Worm (Caenorhabditis elegans) whole organism, early embryonic: ENCODE data around the gene C08F11.13.
"Not testable (repeated sequence)": the region's sequence is repeated elsewhere in the genome, so short reads cannot be mapped to it uniquely, and the experiment has no call there.

Experiments
- B0310.2 ChIP-seq: sonication (generic microtip); optimal IDR thresholded peaks from 2 replicates; lab custom pipeline; 2016; ENCODE audit warnings: mild to moderate bottlenecking, missing genetic modification characterization, missing compliant biosample characterization
- F13C5.2 ChIP-seq: sonication (generic microtip); optimal IDR thresholded peaks from 2 replicates; lab custom pipeline; 2017; ENCODE audit warnings: mild to moderate bottlenecking, missing genetic modification characterization, inconsistent platforms, missing compliant biosample characterization
- aly-1 ChIP-seq: sonication (generic microtip); optimal IDR thresholded peaks from 2 replicates; lab custom pipeline; 2016; ENCODE audit warnings: missing genetic modification characterization, missing compliant biosample characterization
- ama-1 ChIP-seq: fragments of 150-350 bp; optimal IDR thresholded peaks from 2 replicates; lab custom pipeline; 2014
- ceh-13 ChIP-seq: fragments of 200-800 bp; sonication (Bioruptor generic); optimal IDR thresholded peaks from 2 replicates; lab custom pipeline; 2018; ENCODE audit warnings: mild to moderate bottlenecking, missing genetic modification characterization, missing compliant biosample characterization
- ceh-36 ChIP-seq: sonication (generic microtip); optimal IDR thresholded peaks from 2 replicates; lab custom pipeline; 2016; ENCODE audit warnings: missing genetic modification characterization, inconsistent platforms, missing compliant biosample characterization
- ets-7 ChIP-seq: sonication (generic microtip); optimal IDR thresholded peaks from 2 replicates; lab custom pipeline; 2016; ENCODE audit warnings: missing genotype, missing genetic modification characterization, missing compliant biosample characterization
- flt-1 ChIP-seq: fragments of 200-800 bp; sonication (Bioruptor generic); IDR thresholded peaks from 2 replicates; pipeline ENCODE4 v1.3.6; 2022; ENCODE audit warnings: missing genetic modification characterization, missing compliant biosample characterization
- hmbx-1 ChIP-seq: sonication (generic microtip); optimal IDR thresholded peaks from 2 replicates; lab custom pipeline; 2016; ENCODE audit warnings: mild to moderate bottlenecking, missing genetic modification characterization, missing compliant biosample characterization
- hmg-4 ChIP-seq: fragments of 200-800 bp; sonication (Bioruptor generic); optimal IDR thresholded peaks from 2 replicates; lab custom pipeline; 2018; ENCODE audit warnings: mild to moderate bottlenecking, missing genetic modification characterization, missing compliant biosample characterization
- hnd-1 ChIP-seq: sonication (generic microtip); optimal IDR thresholded peaks from 2 replicates; lab custom pipeline; 2016; ENCODE audit warnings: missing genetic modification characterization, missing compliant biosample characterization
- pes-1 ChIP-seq: fragments of 200-800 bp; sonication (Bioruptor generic); IDR thresholded peaks from 2 replicates; pipeline ENCODE4 v1.3.6; 2022; ENCODE audit warnings: missing genetic modification reagents, missing genetic modification characterization, missing compliant biosample characterization
- scrt-1 ChIP-seq: fragments of 200-800 bp; sonication (Bioruptor generic); IDR thresholded peaks from 2 replicates; pipeline ENCODE4 v1.3.6; 2022; ENCODE audit warnings: missing genetic modification characterization, missing compliant biosample characterization
- sea-1 ChIP-seq: fragments of 200-800 bp; sonication (Bioruptor generic); conservative IDR thresholded peaks from 2 replicates; pipeline ENCODE4 v1.3.6; 2022; ENCODE audit warnings: missing genetic modification characterization, missing compliant biosample characterization
- tbx-11 ChIP-seq: fragments of 200-800 bp; sonication (Bioruptor generic); IDR thresholded peaks from 2 replicates; pipeline ENCODE4 v1.3.6; 2022; ENCODE audit warnings: missing genetic modification characterization, missing compliant biosample characterization
- tbx-37 ChIP-seq: fragments of 200-800 bp; sonication (Bioruptor generic); conservative IDR thresholded peaks from 2 replicates; pipeline ENCODE4 v1.3.6; 2022; ENCODE audit warnings: missing genetic modification reagents, missing genetic modification characterization, missing compliant biosample characterization
- tra-4 ChIP-seq: sonication (generic microtip); optimal IDR thresholded peaks from 2 replicates; lab custom pipeline; 2017; ENCODE audit warnings: missing genetic modification characterization, missing compliant biosample characterization

C08F11.13 gene

DNA sequence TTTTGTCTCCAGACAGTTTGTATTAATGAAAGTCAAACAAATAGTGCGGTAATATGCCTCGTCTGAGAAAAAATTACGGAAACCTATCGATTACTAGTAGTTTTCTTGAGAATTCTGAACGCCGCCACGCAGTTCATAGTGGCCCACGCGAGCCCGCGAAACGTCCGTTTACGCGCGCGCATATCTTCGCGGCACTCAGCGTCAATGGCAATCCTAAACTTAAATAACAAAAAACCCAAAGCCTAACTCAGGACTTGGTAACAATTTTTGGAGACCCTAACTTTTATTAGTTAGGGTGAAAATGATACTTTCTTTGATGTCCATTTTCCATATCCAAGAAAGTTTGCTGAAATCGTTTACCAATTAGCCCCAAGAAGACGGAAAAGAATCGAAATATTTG lies 8.3 kb downstream of the C08F11.13 start:
- TF ChIP-seq F13C5.2 (tag; lab: Kevin White, UChicago) (no peak), ceh-36 (tag; lab: Kevin White, UChicago) (no peak), ama-1 (lab: Kevin White, UChicago) (no peak), B0310.2 (tag; lab: Kevin White, UChicago) (no peak), tbx-37 (GFP tag; lab: Robert Waterston, UW) (no peak), sea-1 (GFP tag; lab: Robert Waterston, UW) (no peak), hmg-4 (GFP tag; lab: Kevin White, UChicago) (no peak), pes-1 (no peak), tbx-11 (GFP tag; lab: Robert Waterston, UW) (no peak), hmbx-1 (tag; lab: Kevin White, UChicago) (no peak), tra-4 (tag; lab: Kevin White, UChicago) (no peak), flt-1 (GFP tag; lab: Robert Waterston, UW) (no peak), ets-7 (tag; lab: Kevin White, UChicago) (no peak), hnd-1 (no peak)

DNA sequence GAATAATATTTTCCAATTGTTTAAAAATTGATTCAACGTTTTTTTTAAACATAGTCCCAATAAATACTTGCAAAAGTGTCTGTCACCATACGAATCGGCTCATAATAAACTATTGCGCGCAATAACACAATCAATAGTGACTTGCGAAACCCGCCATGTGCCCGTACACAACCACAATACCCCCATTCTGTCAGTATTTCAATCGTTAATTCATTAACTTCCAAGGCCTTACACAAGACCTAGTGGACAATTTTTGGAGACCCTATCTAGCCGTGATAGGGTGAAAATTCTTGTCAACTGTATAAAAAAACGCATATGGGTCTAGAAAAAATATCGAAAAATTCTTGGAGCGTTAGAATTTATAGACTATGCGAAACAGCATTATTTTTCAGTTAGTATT lies 9.0 kb downstream of the C08F11.13 start:
- TF ChIP-seq flt-1 (GFP tag; lab: Robert Waterston, UW) (no peak), ceh-13 (GFP tag; lab: Kevin White, UChicago) (no peak), F13C5.2 (tag; lab: Kevin White, UChicago) (no peak), B0310.2 (tag; lab: Kevin White, UChicago) (no peak), ets-7 (tag; lab: Kevin White, UChicago) (no peak), sea-1 (GFP tag; lab: Robert Waterston, UW) (no peak), scrt-1 (GFP tag; lab: Robert Waterston, UW) (no peak), pes-1 (no peak), tbx-11 (GFP tag; lab: Robert Waterston, UW) (no peak), tbx-37 (GFP tag; lab: Robert Waterston, UW) (no peak), hmbx-1 (tag; lab: Kevin White, UChicago) (no peak), tra-4 (tag; lab: Kevin White, UChicago) (no peak), ceh-36 (tag; lab: Kevin White, UChicago) (no peak), aly-1 (tag; lab: Kevin White, UChicago) (no peak), ama-1 (lab: Kevin White, UChicago) (no peak), hmg-4 (GFP tag; lab: Kevin White, UChicago) (no peak), hnd-1 (no peak)

- TF ChIP-seq F13C5.2, ceh-36, tra-4 (tag; lab: Kevin White, UChicago): not testable (repeated sequence)
Measured at ce11 chrIV:13597813-13598212, 11.9 kb downstream of the C08F11.13 start, which contains the start of gene Y45F10B.9. TSS of gene Y45F10B.9 (minus strand) at chrIV:13597913.

- TF ChIP-seq flt-1 (GFP tag; lab: Robert Waterston, UW) (no peak), pes-1 (no peak), ama-1 (lab: Kevin White, UChicago) (no peak), tra-4 (tag; lab: Kevin White, UChicago) (no peak)
Measured at ce11 chrIV:13593351-13593750, 16.3 kb downstream of the C08F11.13 start, which contains the start of gene Y45F10B.3. TSS of gene Y45F10B.3 (plus strand) at chrIV:13593651.

DNA sequence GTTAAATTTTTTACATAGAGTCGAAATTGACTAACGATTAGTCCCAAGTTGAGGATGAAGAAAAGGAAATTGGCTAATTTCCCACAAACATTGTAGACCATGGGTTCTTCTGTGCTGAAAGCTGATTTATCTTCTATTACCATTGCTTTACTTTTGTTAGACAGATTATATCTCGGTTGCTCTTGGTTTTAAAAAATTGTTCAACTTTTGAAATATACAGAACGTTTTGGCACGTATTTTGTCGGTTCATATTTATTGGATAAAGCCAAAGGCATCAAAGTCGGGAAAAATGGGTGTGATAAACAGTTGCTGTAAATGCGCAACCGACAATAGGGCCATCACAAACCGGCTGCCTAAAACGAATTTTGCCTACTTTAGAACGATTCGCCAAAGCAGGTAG lies 18.0 kb downstream of the C08F11.13 start, which contains the start of gene tsp-5:
TSS of gene tsp-5 (minus strand) at position 101 of the 400 bp plus-strand sequence.
- no peak for TF ChIP-seq hmg-4 (GFP tag; lab: Kevin White, UChicago)
- TF ChIP-seq scrt-1 (GFP tag; lab: Robert Waterston, UW) = no peak
- TF ChIP-seq ceh-13 (GFP tag; lab: Kevin White, UChicago) = no peak

ce11 chrIV:13588544-13589043 lies 21.1 kb downstream of the C08F11.13 start, which contains the start of gene sru-9:
TSS of gene sru-9 (plus strand) at chrIV:13588993.
- TF ChIP-seq hmg-4 (GFP tag; lab: Kevin White, UChicago); aly-1 (tag; lab: Kevin White, UChicago); hnd-1: not testable (repeated sequence)

ce11 chrIV:13587175-13587574 lies 22.5 kb downstream of the C08F11.13 start, which contains the start of gene Y45F10B.12:
TSS of gene Y45F10B.12 (plus strand) at chrIV:13587475.
- TF ChIP-seq hmbx-1 (tag; lab: Kevin White, UChicago) = no peak
- TF ChIP-seq aly-1 (tag; lab: Kevin White, UChicago) = no peak
- TF ChIP-seq ceh-13 (GFP tag; lab: Kevin White, UChicago) = no peak
- no peak for TF ChIP-seq hnd-1
- TF ChIP-seq tbx-37 (GFP tag; lab: Robert Waterston, UW) = no peak
- TF ChIP-seq F13C5.2 (tag; lab: Kevin White, UChicago) = no peak
- no peak for TF ChIP-seq ets-7 (tag; lab: Kevin White, UChicago)
- TF ChIP-seq pes-1 = no peak
- TF ChIP-seq scrt-1 (GFP tag; lab: Robert Waterston, UW) = no peak
- TF ChIP-seq B0310.2 (tag; lab: Kevin White, UChicago) = no peak
- TF ChIP-seq ama-1 (lab: Kevin White, UChicago) = no peak
- TF ChIP-seq flt-1 (GFP tag; lab: Robert Waterston, UW) = no peak
- no peak for TF ChIP-seq hmg-4 (GFP tag; lab: Kevin White, UChicago)
- TF ChIP-seq ceh-36 (tag; lab: Kevin White, UChicago) = no peak
- no peak for TF ChIP-seq tbx-11 (GFP tag; lab: Robert Waterston, UW)
- no peak for TF ChIP-seq tra-4 (tag; lab: Kevin White, UChicago)
- TF ChIP-seq sea-1 (GFP tag; lab: Robert Waterston, UW) = no peak
